Worm (Caenorhabditis elegans): ENCODE measurements around the gene skr-5.

DNA sequence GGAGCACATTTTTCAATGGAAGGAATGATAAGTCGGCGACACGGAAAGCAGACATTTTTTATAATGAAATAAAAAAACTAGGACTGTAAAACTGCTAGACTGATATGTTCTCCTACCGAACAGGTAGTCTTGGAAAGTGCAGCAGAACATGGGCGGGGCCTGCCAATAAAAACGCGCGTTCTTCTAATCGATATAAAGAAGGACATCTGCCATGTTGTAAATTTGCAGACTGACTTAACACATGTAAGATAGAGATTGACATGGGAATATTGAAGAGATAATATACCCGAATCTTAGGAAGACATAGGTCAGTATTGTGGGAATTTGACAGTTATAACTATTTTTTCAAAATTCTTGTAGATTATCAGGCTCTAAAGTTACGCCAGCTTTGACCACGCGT is 19.8 kb upstream of the skr-5 start, which contains the start of gene sdz-16:
- no peak for TF ChIP-seq lin-39 (tag; optimal IDR thresholded peaks at IDR 0.05)
- TF ChIP-seq blmp-1 (tag; optimal IDR thresholded peaks at IDR 0.05): no peak
- TF ChIP-seq ama-1 (optimal IDR thresholded peaks at IDR 0.05): no peak
- TF ChIP-seq ztf-4 (tag; optimal IDR thresholded peaks at IDR 0.05): no peak
- TF ChIP-seq lir-3 (tag; optimal IDR thresholded peaks at IDR 0.05; ENCODE audit: poor library complexity): no peak
- TF ChIP-seq ztf-11 (tag; optimal IDR thresholded peaks at IDR 0.05): no peak
- TF ChIP-seq efl-1 (optimal IDR thresholded peaks at IDR 0.05): no peak
- no peak for TF ChIP-seq efl-1 (GFP tag; optimal IDR thresholded peaks at IDR 0.05 in 1 of 2)
- TF ChIP-seq snpc-4 (tag; optimal IDR thresholded peaks at IDR 0.05): no peak
- TF ChIP-seq tlp-1 (tag; optimal IDR thresholded peaks at IDR 0.05): no peak
- TF ChIP-seq rnt-1 (tag; optimal IDR thresholded peaks at IDR 0.05): no peak
- no peak for TF ChIP-seq nhr-76 (tag; optimal IDR thresholded peaks at IDR 0.05)
- no peak for TF ChIP-seq alr-1 (tag; optimal IDR thresholded peaks at IDR 0.05; ENCODE audit: borderline replicate concordance)
- no peak for TF ChIP-seq nhr-77 (tag; optimal IDR thresholded peaks at IDR 0.05)

Data from whole organism, L1 larva.